Worm (Caenorhabditis elegans): ENCODE data around the gene tsp-21.
A peak's percentile ranks its signal among the peaks of the same experiment; 100 is the strongest.

Gene tsp-21

ce11 chrX:9984889-9985404 lies 52.8 kb downstream of the tsp-21 start, which contains the start of gene F19C6.5:
Gene F19C6.5, minus strand, starts transcription at chrX:9984939.
- TF ChIP-seq F22D6.2 (tag; optimal IDR thresholded peaks at IDR 0.05) = no peak
- peak; percentile 37 for TF ChIP-seq nhr-80 (tag; optimal IDR thresholded peaks at IDR 0.05)

Measured in whole organism, young adult.